Fruit fly (Drosophila melanogaster) Kc167 (cell line): ENCODE data around the gene CG6048.

Source experiments
- Myc ChIP-seq: fragments of >200 bp; optimal IDR thresholded peaks from 2 replicates; lab custom pipeline; 2017; ENCODE audit warnings: missing external identifiers
- Sin3A ChIP-seq: fragments of >200 bp; optimal IDR thresholded peaks from 2 replicates; lab custom pipeline; 2018; ENCODE audit warnings: missing external identifiers
- h ChIP-seq: fragments of >200 bp; optimal IDR thresholded peaks from 3 replicates; lab custom pipeline; 2018; ENCODE audit warnings: missing external identifiers
- insv ChIP-seq: fragments of >200 bp; optimal IDR thresholded peaks from 3 replicates; lab custom pipeline; 2018; ENCODE audit warnings: missing external identifiers
- psq ChIP-seq: fragments of >200 bp; optimal IDR thresholded peaks from 2 replicates; lab custom pipeline; 2017; ENCODE audit warnings: missing external identifiers

DNA sequence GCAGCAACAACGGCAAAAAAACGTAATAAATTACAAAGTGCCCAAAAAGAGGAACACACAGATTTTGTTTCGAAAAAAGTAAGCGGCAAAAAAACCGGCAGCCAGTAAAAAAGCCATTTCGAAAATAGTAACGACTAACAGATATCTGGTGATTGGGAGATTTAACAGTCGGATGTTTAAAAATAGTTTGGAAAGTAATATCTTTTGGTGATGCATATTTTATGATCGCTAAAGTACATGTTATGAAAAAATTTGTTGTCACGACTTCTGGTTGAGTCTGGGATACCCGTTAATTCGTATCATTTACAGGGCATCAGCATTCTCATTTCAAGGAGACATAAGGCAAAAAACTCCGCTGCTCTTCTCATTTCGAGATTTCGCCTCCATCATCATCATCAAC is 29.2 kb upstream of the CG6048 start:
- TF ChIP-seq h = no peak
- TF ChIP-seq psq (lab: Kevin White, UChicago) = no peak
- no peak for TF ChIP-seq Myc (lab: Kevin White, UChicago)
- TF ChIP-seq insv (lab: Kevin White, UChicago) = no peak
- TF ChIP-seq Sin3A (lab: Kevin White, UChicago) = no peak
